Worm (Caenorhabditis elegans): ENCODE measurements around the gene C06E7.2.

Gene C06E7.2

ce11 chrIV:5809733-5810132, 29.5 kb upstream of the C06E7.2 start:
- TF ChIP-seq tab-1 (GFP tag; IDR thresholded peaks at IDR 0.05) (no peak), flt-1 (GFP tag; IDR thresholded peaks at IDR 0.05) (no peak), ztf-23 (GFP tag; IDR thresholded peaks at IDR 0.05) (no peak), med-1 (GFP tag; optimal IDR thresholded peaks at IDR 0.05; ENCODE audit: insufficient read depth) (no peak), klf-2 (GFP tag; conservative IDR thresholded peaks at IDR 0.05) (no peak), ref-1 (GFP tag; conservative IDR thresholded peaks at IDR 0.05) (no peak), T22C8.4 (GFP tag; IDR thresholded peaks at IDR 0.05) (no peak), cog-1 (tag; optimal IDR thresholded peaks at IDR 0.05) (no peak), ztf-29 (GFP tag; IDR thresholded peaks at IDR 0.05) (no peak)

DNA sequence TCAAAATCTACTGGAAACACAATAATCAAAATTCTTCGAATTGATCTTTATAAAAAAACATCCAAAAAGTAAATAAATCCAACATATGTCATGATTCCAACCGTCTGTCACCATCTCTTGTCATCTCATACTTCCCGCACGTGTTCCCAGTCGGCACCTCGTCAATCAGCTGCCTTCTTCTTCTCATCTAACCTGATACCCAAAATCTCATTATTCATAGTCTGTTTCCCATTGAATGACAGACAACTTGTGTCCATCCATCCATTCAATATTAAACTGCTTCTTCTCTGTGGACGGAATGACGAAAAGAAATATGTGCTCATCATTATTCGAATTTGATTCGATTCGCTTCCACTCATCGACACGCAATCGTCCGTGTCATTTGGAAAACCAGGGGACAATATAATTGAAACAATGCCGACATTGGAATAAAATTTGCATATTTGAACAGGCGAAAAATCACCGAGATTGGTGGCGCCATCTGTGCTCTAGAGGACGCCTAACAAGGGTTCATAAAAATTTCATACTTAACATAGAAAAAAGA, 28.1 kb upstream of the C06E7.2 start:
- TF ChIP-seq med-1 (GFP tag; optimal IDR thresholded peaks at IDR 0.05; ENCODE audit: insufficient read depth) = no peak
- no peak for TF ChIP-seq ref-1 (GFP tag; conservative IDR thresholded peaks at IDR 0.05)
- TF ChIP-seq cog-1 (tag; optimal IDR thresholded peaks at IDR 0.05) = no peak
- no peak for TF ChIP-seq flt-1 (GFP tag; IDR thresholded peaks at IDR 0.05)
- TF ChIP-seq tab-1 (GFP tag; IDR thresholded peaks at IDR 0.05) = no peak
- TF ChIP-seq ztf-23 (GFP tag; IDR thresholded peaks at IDR 0.05) = no peak
- TF ChIP-seq klf-2 (GFP tag; conservative IDR thresholded peaks at IDR 0.05) = no peak
- no peak for TF ChIP-seq T22C8.4 (GFP tag; IDR thresholded peaks at IDR 0.05)
- no peak for TF ChIP-seq ztf-29 (GFP tag; IDR thresholded peaks at IDR 0.05)

DNA sequence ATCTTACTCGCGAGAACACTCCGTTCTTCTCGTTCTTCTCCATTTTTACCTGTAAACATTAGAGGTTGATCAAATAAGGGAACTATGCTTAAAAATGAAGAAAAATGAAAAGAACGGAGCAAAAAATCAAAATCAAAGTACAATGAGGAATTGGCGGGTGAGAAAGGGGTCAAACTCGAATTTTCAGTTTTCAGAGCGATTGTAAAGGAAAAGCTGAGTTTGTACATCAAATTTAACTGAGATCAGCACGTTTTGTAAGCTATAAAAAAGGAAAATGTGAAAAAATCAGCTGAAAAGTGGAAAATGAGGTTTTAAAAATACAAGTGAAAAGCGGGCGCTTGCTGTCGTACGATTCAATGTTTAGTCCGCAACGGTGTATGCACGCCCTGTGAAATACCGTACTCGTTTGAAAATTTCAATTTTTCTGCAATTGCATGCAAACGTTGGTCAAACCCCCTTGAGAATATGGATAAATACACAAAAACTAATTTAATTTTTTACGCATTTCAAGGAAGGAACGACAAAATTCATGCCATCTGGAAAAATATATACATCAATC, 25.1 kb upstream of the C06E7.2 start, which contains the start of gene oops-1:
TSS of gene oops-1 (minus strand) at position 51 of the 559 bp plus-strand sequence.
- TF ChIP-seq tab-1 (GFP tag; IDR thresholded peaks at IDR 0.05) (no peak), med-1 (GFP tag; optimal IDR thresholded peaks at IDR 0.05; ENCODE audit: insufficient read depth) (no peak), klf-2 (GFP tag; conservative IDR thresholded peaks at IDR 0.05) (no peak), flt-1 (GFP tag; IDR thresholded peaks at IDR 0.05) (no peak), T22C8.4 (GFP tag; IDR thresholded peaks at IDR 0.05) (no peak), ztf-23 (GFP tag; IDR thresholded peaks at IDR 0.05) (no peak), cog-1 (tag; optimal IDR thresholded peaks at IDR 0.05) (no peak), ztf-29 (GFP tag; IDR thresholded peaks at IDR 0.05) (no peak)

ce11 chrIV:5816466-5816865, 22.8 kb upstream of the C06E7.2 start:
- TF ChIP-seq klf-2 (GFP tag; conservative IDR thresholded peaks at IDR 0.05) = no peak
- TF ChIP-seq tab-1 (GFP tag; IDR thresholded peaks at IDR 0.05) = no peak
- no peak for TF ChIP-seq ztf-29 (GFP tag; IDR thresholded peaks at IDR 0.05)
- TF ChIP-seq T22C8.4 (GFP tag; IDR thresholded peaks at IDR 0.05) = no peak
- TF ChIP-seq ztf-23 (GFP tag; IDR thresholded peaks at IDR 0.05) = no peak
- TF ChIP-seq med-1 (GFP tag; optimal IDR thresholded peaks at IDR 0.05; ENCODE audit: insufficient read depth) = no peak
- no peak for TF ChIP-seq ref-1 (GFP tag; conservative IDR thresholded peaks at IDR 0.05)
- no peak for TF ChIP-seq flt-1 (GFP tag; IDR thresholded peaks at IDR 0.05)
- no peak for TF ChIP-seq cog-1 (tag; optimal IDR thresholded peaks at IDR 0.05)

DNA sequence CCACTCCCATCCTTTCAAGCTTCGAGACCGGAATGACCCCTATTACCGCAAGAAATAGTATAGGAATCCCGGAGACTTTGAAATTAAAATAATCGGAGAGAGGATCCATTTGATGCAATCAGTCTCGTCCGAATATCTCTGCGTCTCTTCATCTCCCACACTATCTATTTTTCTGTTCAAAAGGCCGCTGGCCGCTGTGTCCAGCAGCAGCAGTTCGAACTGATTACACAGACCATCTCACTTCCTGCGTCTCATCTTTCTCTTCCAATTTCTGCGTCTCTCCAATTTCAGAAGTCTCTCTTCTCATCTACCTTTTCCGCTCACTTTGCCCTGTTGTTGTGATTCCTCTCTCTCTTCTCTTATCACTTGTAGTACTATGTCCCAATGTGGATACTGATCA, 21.8 kb upstream of the C06E7.2 start:
- TF ChIP-seq cog-1 (tag; optimal IDR thresholded peaks at IDR 0.05) (peak; percentile 55), klf-2 (GFP tag; conservative IDR thresholded peaks at IDR 0.05) (no peak), T22C8.4 (GFP tag; IDR thresholded peaks at IDR 0.05) (no peak)

DNA sequence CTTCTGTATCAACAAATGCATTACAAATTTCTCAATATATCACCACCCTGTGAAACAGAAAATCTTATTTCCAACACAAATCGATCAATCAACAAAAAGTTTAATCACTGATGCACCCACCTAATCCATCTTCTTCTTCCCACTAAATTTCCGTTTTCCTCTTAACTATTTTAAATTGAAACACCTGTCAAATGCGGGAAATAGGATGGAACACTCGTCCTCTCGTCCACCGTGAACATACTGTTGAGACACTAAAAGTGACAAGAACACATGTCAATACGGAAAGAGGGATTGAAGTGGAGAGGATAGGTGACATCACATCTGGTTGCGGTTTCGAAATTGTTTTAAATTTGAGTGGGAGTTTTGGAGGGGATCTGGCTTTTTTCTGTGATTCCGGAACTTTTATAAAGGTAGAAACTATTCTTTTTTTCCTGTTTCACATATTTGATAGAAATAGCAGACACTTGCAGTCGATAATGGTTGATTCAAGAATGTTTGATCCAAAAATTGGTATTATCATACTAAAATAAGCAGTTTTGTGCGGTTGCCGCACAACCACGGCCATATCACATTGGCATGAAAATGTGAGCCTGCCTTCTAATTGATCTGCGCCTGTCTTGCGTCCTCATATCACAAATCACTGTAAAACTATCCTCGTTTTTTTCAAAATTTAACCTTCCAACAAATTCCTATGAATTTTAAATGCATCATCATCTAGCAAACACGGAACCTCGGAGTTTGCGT, 19.1 kb upstream of the C06E7.2 start:
- TF ChIP-seq med-1 (GFP tag; optimal IDR thresholded peaks at IDR 0.05; ENCODE audit: insufficient read depth) (no peak), flt-1 (GFP tag; IDR thresholded peaks at IDR 0.05) (no peak), ztf-29 (GFP tag; IDR thresholded peaks at IDR 0.05) (no peak), klf-2 (GFP tag; conservative IDR thresholded peaks at IDR 0.05) (no peak), cog-1 (tag; optimal IDR thresholded peaks at IDR 0.05) (no peak), ztf-23 (GFP tag; IDR thresholded peaks at IDR 0.05) (no peak), tab-1 (GFP tag; IDR thresholded peaks at IDR 0.05) (no peak), ref-1 (GFP tag; conservative IDR thresholded peaks at IDR 0.05) (no peak), T22C8.4 (GFP tag; IDR thresholded peaks at IDR 0.05) (no peak)

- TF ChIP-seq ref-1 (GFP tag; conservative IDR thresholded peaks at IDR 0.05) (no peak), flt-1 (GFP tag; IDR thresholded peaks at IDR 0.05) (no peak), tab-1 (GFP tag; IDR thresholded peaks at IDR 0.05) (no peak), klf-2 (GFP tag; conservative IDR thresholded peaks at IDR 0.05) (no peak), cog-1 (tag; optimal IDR thresholded peaks at IDR 0.05) (no peak), med-1 (GFP tag; optimal IDR thresholded peaks at IDR 0.05; ENCODE audit: insufficient read depth) (no peak), T22C8.4 (GFP tag; IDR thresholded peaks at IDR 0.05) (no peak), ztf-23 (GFP tag; IDR thresholded peaks at IDR 0.05) (no peak), ztf-29 (GFP tag; IDR thresholded peaks at IDR 0.05) (no peak)
Measured at ce11 chrIV:5820953-5821352, 18.3 kb upstream of the C06E7.2 start.

ce11 chrIV:5821997-5822396, 17.3 kb upstream of the C06E7.2 start:
- no peak for TF ChIP-seq cog-1 (tag; optimal IDR thresholded peaks at IDR 0.05)
- no peak for TF ChIP-seq ztf-29 (GFP tag; IDR thresholded peaks at IDR 0.05)
- no peak for TF ChIP-seq med-1 (GFP tag; optimal IDR thresholded peaks at IDR 0.05; ENCODE audit: insufficient read depth)
- TF ChIP-seq tab-1 (GFP tag; IDR thresholded peaks at IDR 0.05) = no peak
- no peak for TF ChIP-seq klf-2 (GFP tag; conservative IDR thresholded peaks at IDR 0.05)
- no peak for TF ChIP-seq ref-1 (GFP tag; conservative IDR thresholded peaks at IDR 0.05)
- no peak for TF ChIP-seq ztf-23 (GFP tag; IDR thresholded peaks at IDR 0.05)
- no peak for TF ChIP-seq flt-1 (GFP tag; IDR thresholded peaks at IDR 0.05)
- TF ChIP-seq T22C8.4 (GFP tag; IDR thresholded peaks at IDR 0.05) = no peak

- no peak for TF ChIP-seq cog-1 (tag; optimal IDR thresholded peaks at IDR 0.05)
- no peak for TF ChIP-seq klf-2 (GFP tag; conservative IDR thresholded peaks at IDR 0.05)
- no peak for TF ChIP-seq ztf-23 (GFP tag; IDR thresholded peaks at IDR 0.05)
- no peak for TF ChIP-seq flt-1 (GFP tag; IDR thresholded peaks at IDR 0.05)
- TF ChIP-seq med-1 (GFP tag; optimal IDR thresholded peaks at IDR 0.05; ENCODE audit: insufficient read depth) = no peak
- TF ChIP-seq tab-1 (GFP tag; IDR thresholded peaks at IDR 0.05) = no peak
- no peak for TF ChIP-seq ztf-29 (GFP tag; IDR thresholded peaks at IDR 0.05)
- no peak for TF ChIP-seq ref-1 (GFP tag; conservative IDR thresholded peaks at IDR 0.05)
Measured at ce11 chrIV:5824493-5824892, 14.8 kb upstream of the C06E7.2 start, which contains the start of gene egal-1. egal-1 (plus strand) TSS chrIV:5824793.
